Worm (Caenorhabditis elegans): Measurements from ENCODE around the gene des-2.

- TF ChIP-seq daf-12 (tag; optimal IDR thresholded peaks at IDR 0.05): no peak
- TF ChIP-seq nhr-28 (tag; optimal IDR thresholded peaks at IDR 0.05): peak; percentile 6
- TF ChIP-seq ztf-11 (tag; optimal IDR thresholded peaks at IDR 0.05): no peak
- TF ChIP-seq lsy-2 (tag; optimal IDR thresholded peaks at IDR 0.05): peak in 1 of 2 experiments; percentile 79
- TF ChIP-seq aly-2 (tag; optimal IDR thresholded peaks at IDR 0.05): no peak
- peak; percentile 47; the same call in 1 of the 2 replicates for TF ChIP-seq pha-4 (GFP tag; IDR thresholded peaks at IDR 0.05)
- no peak for TF ChIP-seq pha-4 (tag; optimal IDR thresholded peaks at IDR 0.05)
- TF ChIP-seq dmd-9 (GFP tag; IDR thresholded peaks at IDR 0.05): no peak
- no peak for TF ChIP-seq egl-27 (tag; optimal IDR thresholded peaks at IDR 0.05)
- peak; percentile 54 for TF ChIP-seq fkh-10 (GFP tag; optimal IDR thresholded peaks at IDR 0.05)
- no peak for TF ChIP-seq nhr-77 (tag; optimal IDR thresholded peaks at IDR 0.05)
- no peak for TF ChIP-seq nhr-237 (tag; optimal IDR thresholded peaks at IDR 0.05)
- TF ChIP-seq snpc-4 (tag; optimal IDR thresholded peaks at IDR 0.05): no peak
- no peak for TF ChIP-seq vab-7 (GFP tag; IDR thresholded peaks at IDR 0.05)
- no peak for TF ChIP-seq cey-2 (tag; optimal IDR thresholded peaks at IDR 0.05; ENCODE audit: borderline replicate concordance, insufficient read depth)
Measured at ce11 chrV:11375150-11375792, 46.2 kb downstream of the des-2 start, which contains the start of gene cnb-1.

Data from whole organism, L4 larva.